Fruit fly (Drosophila melanogaster): ENCODE data around the gene ND-ACP.

dm6 chr3L:1370099-1370678 lies 40.4 kb downstream of the ND-ACP start, which contains the start of gene ru:
- TF ChIP-seq gsb (GFP tag; IDR thresholded peaks at IDR 0.05) = no peak
- TF ChIP-seq h (optimal IDR thresholded peaks at IDR 0.05) = no peak
- TF ChIP-seq CG18011 (GFP tag; optimal IDR thresholded peaks at IDR 0.05) = no peak
- TF ChIP-seq slp2 (GFP tag; optimal IDR thresholded peaks at IDR 0.05) = no peak
